Worm (Caenorhabditis elegans): ENCODE data around the gene Y97E10AR.4.

ce11 chrV:8039085-8039525 is 29.1 kb upstream of the Y97E10AR.4 start:
- TF ChIP-seq nhr-11 (tag; optimal IDR thresholded peaks at IDR 0.05): no peak
- no peak for TF ChIP-seq elt-2 (tag; optimal IDR thresholded peaks at IDR 0.05)
- TF ChIP-seq unc-39 (tag; optimal IDR thresholded peaks at IDR 0.05): no peak
- peak in 1 of 3 experiments; percentile 4 for TF ChIP-seq elt-3 (tag; optimal IDR thresholded peaks at IDR 0.05)
- TF ChIP-seq ZK546.5 (tag; optimal IDR thresholded peaks at IDR 0.05): no peak
- TF ChIP-seq aly-2 (tag; optimal IDR thresholded peaks at IDR 0.05): no peak
- no peak for TF ChIP-seq lin-39 (tag; optimal IDR thresholded peaks at IDR 0.05)
- TF ChIP-seq nhr-25 (tag; optimal IDR thresholded peaks at IDR 0.05): no peak
- TF ChIP-seq pqm-1 (tag; optimal IDR thresholded peaks at IDR 0.05): no peak

Data from whole organism, L3 larva.